Fruit fly (Drosophila melanogaster): ENCODE data around the gene CG3081.
A peak's percentile ranks its signal among the peaks of the same experiment; 100 is the strongest.

Gene CG3081

DNA sequence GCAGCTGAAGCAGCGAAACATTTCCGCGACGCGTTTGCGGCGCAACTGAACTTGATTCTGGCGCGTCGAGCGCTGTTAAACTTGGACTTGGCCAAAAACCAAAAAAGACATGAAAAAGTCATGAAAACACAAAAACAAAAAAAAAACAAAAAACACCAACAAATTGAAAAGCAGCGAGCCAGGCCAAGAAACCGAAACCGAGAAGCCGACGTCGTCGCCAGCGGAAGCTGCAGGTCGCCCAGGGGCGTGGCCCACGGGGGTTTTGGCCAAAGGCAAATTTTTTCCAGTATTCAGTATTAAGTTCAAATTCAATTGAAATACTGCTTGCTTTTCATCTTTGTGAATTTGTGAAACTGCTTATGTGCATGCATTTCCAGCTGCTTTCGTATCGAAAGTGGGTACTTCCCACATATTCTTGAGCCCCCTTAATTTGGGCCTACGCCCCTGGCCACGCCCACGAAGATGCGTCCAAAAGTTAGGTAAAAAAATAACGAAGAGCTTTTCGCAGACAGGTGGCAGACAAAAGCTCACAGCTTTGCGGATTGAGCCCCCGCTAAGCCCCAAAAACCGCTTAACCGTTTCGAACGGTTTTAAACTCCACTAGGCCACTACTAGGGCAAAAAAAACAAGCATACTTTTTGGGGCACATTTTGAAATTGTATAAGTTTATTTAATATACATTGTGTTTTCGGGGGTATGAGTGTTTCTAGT is 23.0 kb upstream of the CG3081 start, which contains the start of gene CG3009 (continued):
- TF ChIP-seq Hr78 (GFP tag; optimal IDR thresholded peaks at IDR 0.05), result peak in 1 of 2 experiments; percentile 94
- peak; percentile 97 for TF ChIP-seq CG17359 (tag; optimal IDR thresholded peaks at IDR 0.05)
- TF ChIP-seq grau (tag; optimal IDR thresholded peaks at IDR 0.05), result peak; percentile 96
- peak; percentile 94 for TF ChIP-seq CG31388 (GFP tag; optimal IDR thresholded peaks at IDR 0.05)
- peak; percentile 97 for TF ChIP-seq HLH3B (GFP tag; IDR thresholded peaks at IDR 0.05)
- peak; percentile 95 for TF ChIP-seq CG16779 (GFP tag; IDR thresholded peaks at IDR 0.05)
- TF ChIP-seq mirr (GFP tag; optimal IDR thresholded peaks at IDR 0.05), result peak; percentile 97
- peak; percentile 84 for TF ChIP-seq Nf-YB (GFP tag; optimal IDR thresholded peaks at IDR 0.05)
- peak; percentile 97 for TF ChIP-seq sug (tag; optimal IDR thresholded peaks at IDR 0.05)
- peak; percentile 38 for TF ChIP-seq hkb (optimal IDR thresholded peaks at IDR 0.05)
- TF ChIP-seq hkb (GFP tag; IDR thresholded peaks at IDR 0.05), result peak; percentile 99
- TF ChIP-seq CG33557 (GFP tag; optimal IDR thresholded peaks at IDR 0.05), result peak; percentile 79
- peak; percentile 94 for TF ChIP-seq CG17385 (GFP tag; optimal IDR thresholded peaks at IDR 0.05)
- TF ChIP-seq CG12659 (GFP tag; optimal IDR thresholded peaks at IDR 0.05), result peak; percentile 99
- TF ChIP-seq Taf1 (GFP tag; IDR thresholded peaks at IDR 0.05), result peak; percentile 95
- TF ChIP-seq CG6765 (GFP tag; optimal IDR thresholded peaks at IDR 0.05), result peak; percentile 98
- peak; percentile 98 for TF ChIP-seq HLH54F (GFP tag; optimal IDR thresholded peaks at IDR 0.05)
- TF ChIP-seq CG15696 (tag; optimal IDR thresholded peaks at IDR 0.05), result peak; percentile 79
- no peak for TF ChIP-seq hth (optimal IDR thresholded peaks at IDR 0.05)
- TF ChIP-seq Jarid2 (GFP tag; optimal IDR thresholded peaks at IDR 0.05), result peak; percentile 88
- TF ChIP-seq CG7556 (GFP tag; optimal IDR thresholded peaks at IDR 0.05), result peak; percentile 98
- TF ChIP-seq bsh (GFP tag; optimal IDR thresholded peaks at IDR 0.05), result peak; percentile 94 to 95
- peak; percentile 89 for TF ChIP-seq Hmx (GFP tag; optimal IDR thresholded peaks at IDR 0.05)
- peak; percentile 95 for TF ChIP-seq wor (GFP tag; IDR thresholded peaks at IDR 0.05)
- TF ChIP-seq nom (GFP tag; optimal IDR thresholded peaks at IDR 0.05), result peak; percentile 96
- peak; percentile 95 for TF ChIP-seq CG5953 (GFP tag; IDR thresholded peaks at IDR 0.05)
- TF ChIP-seq NC2α (GFP tag; optimal IDR thresholded peaks at IDR 0.05), result peak; percentile 92
- TF ChIP-seq CG15073 (GFP tag; optimal IDR thresholded peaks at IDR 0.05), result peak; percentile 69
- TF ChIP-seq C15 (GFP tag; IDR thresholded peaks at IDR 0.05), result peak; percentile 94
- TF ChIP-seq Hr39 (optimal IDR thresholded peaks at IDR 0.05), result no peak
- TF ChIP-seq exex (tag; optimal IDR thresholded peaks at IDR 0.05), result peak; percentile 86
- TF ChIP-seq CG7987 (GFP tag; optimal IDR thresholded peaks at IDR 0.05), result peak; percentile 94
- peak; percentile 94 for TF ChIP-seq CG8388 (GFP tag; optimal IDR thresholded peaks at IDR 0.05)
- peak; percentile 90 for TF ChIP-seq lbe (GFP tag; optimal IDR thresholded peaks at IDR 0.05)
- peak; percentile 96 for TF ChIP-seq Atf3 (GFP tag; optimal IDR thresholded peaks at IDR 0.05)
- TF ChIP-seq gcm2 (GFP tag; optimal IDR thresholded peaks at IDR 0.05), result peak; percentile 95
- peak; percentile 88 for TF ChIP-seq Lhr (GFP tag; optimal IDR thresholded peaks at IDR 0.05)
- no peak for TF ChIP-seq CG16813 (GFP tag; IDR thresholded peaks at IDR 0.05; ENCODE audit: partially characterized antibody)
- TF ChIP-seq ATbp (GFP tag; optimal IDR thresholded peaks at IDR 0.05), result peak; percentile 98
- peak; percentile 98 to 99 for TF ChIP-seq dpn (GFP tag; optimal IDR thresholded peaks at IDR 0.05)
- TF ChIP-seq CG4360 (GFP tag; IDR thresholded peaks at IDR 0.05), result peak; percentile 72
- TF ChIP-seq pum (GFP tag; optimal IDR thresholded peaks at IDR 0.05), result peak; percentile 98
- peak; percentile 99 for TF ChIP-seq CG2120 (GFP tag; optimal IDR thresholded peaks at IDR 0.05)
- peak; percentile 72 for TF ChIP-seq Sry-δ (GFP tag; optimal IDR thresholded peaks at IDR 0.05)
- TF ChIP-seq CG13624 (GFP tag; optimal IDR thresholded peaks at IDR 0.05), result peak; percentile 98
- TF ChIP-seq Elba2 (GFP tag; optimal IDR thresholded peaks at IDR 0.05), result peak; percentile 30
- TF ChIP-seq CG13894 (tag; optimal IDR thresholded peaks at IDR 0.05), result peak; percentile 96
- peak; percentile 46 for TF ChIP-seq bigmax (GFP tag; optimal IDR thresholded peaks at IDR 0.05)
- peak; percentile 98 for TF ChIP-seq so (GFP tag; IDR thresholded peaks at IDR 0.05)
- peak; percentile 85 for TF ChIP-seq CG10431 (GFP tag; optimal IDR thresholded peaks at IDR 0.05)

Measured in whole organism, embryonic.